Fruit fly (Drosophila melanogaster) whole organism, adult: ENCODE results near the gene Hmgcr.

Experiments
- CG11617 ChIP-seq: fragments of 200-800 bp; sonication (Bioruptor generic); optimal IDR thresholded peaks from 2 replicates; lab custom pipeline; 2017; ENCODE audit warnings: mild to moderate bottlenecking, missing biosample characterization, missing genetic modification reagents, missing genetic modification characterization
- CG12768 ChIP-seq: fragments of 200-800 bp; sonication (Bioruptor generic); optimal IDR thresholded peaks from 2 replicates; lab custom pipeline; 2017; ENCODE audit warnings: missing biosample characterization, missing genetic modification characterization, mild to moderate bottlenecking, moderate library complexity, missing genetic modification reagents
- CG14711 ChIP-seq: fragments of 200-800 bp; sonication (Bioruptor generic); optimal IDR thresholded peaks from 2 replicates; lab custom pipeline; 2018; ENCODE audit warnings: missing biosample characterization, mild to moderate bottlenecking, missing genetic modification characterization, moderate library complexity
- CG1620 ChIP-seq: fragments of 200-800 bp; sonication (Bioruptor generic); optimal IDR thresholded peaks from 2 replicates; lab custom pipeline; 2016; ENCODE audit warnings: missing biosample characterization, missing genetic modification characterization
- CG33017 ChIP-seq: fragments of 200-800 bp; sonication (Bioruptor generic); optimal IDR thresholded peaks from 2 replicates; lab custom pipeline; 2018; ENCODE audit warnings: missing biosample characterization, mild to moderate bottlenecking, missing genetic modification characterization, moderate library complexity
- CG5204 ChIP-seq: fragments of 200-800 bp; sonication (Bioruptor generic); optimal IDR thresholded peaks from 2 replicates; lab custom pipeline; 2016; ENCODE audit warnings: missing biosample characterization, missing genetic modification characterization
- CG7045 ChIP-seq: fragments of 200-800 bp; sonication (Bioruptor generic); optimal IDR thresholded peaks from 2 replicates; lab custom pipeline; 2017; ENCODE audit warnings: missing biosample characterization, mild to moderate bottlenecking, missing genetic modification characterization
- CG7101 ChIP-seq: fragments of 200-800 bp; sonication (Bioruptor generic); optimal IDR thresholded peaks from 2 replicates; lab custom pipeline; 2018; ENCODE audit warnings: missing biosample characterization, mild to moderate bottlenecking, missing genetic modification characterization, moderate library complexity
- Clk ChIP-seq: fragments of 200-800 bp; sonication (Bioruptor generic); optimal IDR thresholded peaks from 2 replicates; lab custom pipeline; 2017; ENCODE audit warnings: missing biosample characterization, missing genetic modification characterization
- Crg-1 ChIP-seq: fragments of 200-800 bp; sonication (Bioruptor generic); optimal IDR thresholded peaks from 2 replicates; lab custom pipeline; 2016; ENCODE audit warnings: missing biosample characterization, missing genetic modification characterization
- Hr96 ChIP-seq: fragments of 200-800 bp; sonication (Bioruptor generic); optimal IDR thresholded peaks from 2 replicates; lab custom pipeline; 2016; ENCODE audit warnings: missing biosample characterization, missing genetic modification characterization
- Mnt ChIP-seq: fragments of 200-800 bp; sonication (Bioruptor generic); optimal IDR thresholded peaks from 2 replicates; lab custom pipeline; 2016; ENCODE audit warnings: missing biosample characterization, mild to moderate bottlenecking, missing genetic modification characterization
- bab1 ChIP-seq: fragments of 200-800 bp; sonication (Bioruptor generic); optimal IDR thresholded peaks from 3 replicates; lab custom pipeline; 2019; ENCODE audit warnings: missing biosample characterization, mild to moderate bottlenecking, missing genetic modification characterization, moderate library complexity
- cic ChIP-seq: fragments of 200-800 bp; sonication (Bioruptor generic); optimal IDR thresholded peaks from 2 replicates; lab custom pipeline; 2017; ENCODE audit warnings: missing biosample characterization, mild to moderate bottlenecking, missing genetic modification characterization, moderate library complexity
- cnc ChIP-seq, 2 experiments: fragments of >200 bp; optimal IDR thresholded peaks; 2 replicates each; lab custom pipeline; 2017
- kay ChIP-seq: fragments of 200-800 bp; sonication (Bioruptor generic); peaks from one replicate; lab custom pipeline; 2016; ENCODE audit warnings: missing biosample characterization, missing genetic modification characterization, borderline replicate concordance
- ovo ChIP-seq: fragments of 200-800 bp; sonication (Bioruptor generic); optimal IDR thresholded peaks from 2 replicates; lab custom pipeline; 2016; ENCODE audit warnings: missing biosample characterization, missing genetic modification characterization
- pad ChIP-seq: fragments of 200-800 bp; sonication (Bioruptor generic); optimal IDR thresholded peaks from 3 replicates; lab custom pipeline; 2017; ENCODE audit warnings: missing biosample characterization, missing genetic modification characterization, mild to moderate bottlenecking, moderate library complexity, missing genetic modification reagents
- tj ChIP-seq: fragments of 200-800 bp; sonication (Bioruptor generic); optimal IDR thresholded peaks from 3 replicates; lab custom pipeline; 2017; ENCODE audit warnings: missing biosample characterization, mild to moderate bottlenecking, missing genetic modification characterization, moderate library complexity
- toe ChIP-seq: fragments of 200-800 bp; sonication (Bioruptor generic); optimal IDR thresholded peaks from 2 replicates; lab custom pipeline; 2016; ENCODE audit warnings: missing biosample characterization, missing genetic modification characterization

Gene Hmgcr

dm6 chr3R:23763622-23764273 is 30.6 kb downstream of the Hmgcr start, which contains the start of gene Lsd-1:
TSS of gene Lsd-1 (plus strand) at chr3R:23763857.
- TF ChIP-seq toe (GFP tag; lab: Kevin White, UChicago) (no peak), CG7101 (peak; percentile 15), tj (GFP tag; lab: Kevin White, UChicago) (peak; percentile 5), Clk (no peak), Crg-1 (GFP tag; lab: Kevin White, UChicago) (no peak), Mnt (GFP tag; lab: Kevin White, UChicago) (peak; percentile 0), CG7045 (GFP tag; lab: Kevin White, UChicago) (no peak), CG33017 (tag; lab: Kevin White, UChicago) (peak; percentile 31), CG12768 (GFP tag; lab: Kevin White, UChicago) (peak; percentile 63), kay (GFP tag; lab: Kevin White, UChicago) (no peak), CG5204 (GFP tag; lab: Kevin White, UChicago) (no peak), bab1 (GFP tag; lab: Kevin White, UChicago) (no peak), CG1620 (GFP tag; lab: Kevin White, UChicago) (no peak), pad (GFP tag; lab: Kevin White, UChicago) (no peak), Hr96 (GFP tag; lab: Kevin White, UChicago) (no peak), ovo (GFP tag; lab: Kevin White, UChicago) (no peak), cnc (optimal IDR thresholded peaks at IDR 0.05; lab: Kevin White, UChicago) (no peak), CG14711 (peak; percentile 47), cic (GFP tag; lab: Kevin White, UChicago) (peak; percentile 69), CG11617 (GFP tag; lab: Kevin White, UChicago) (no peak)

DNA sequence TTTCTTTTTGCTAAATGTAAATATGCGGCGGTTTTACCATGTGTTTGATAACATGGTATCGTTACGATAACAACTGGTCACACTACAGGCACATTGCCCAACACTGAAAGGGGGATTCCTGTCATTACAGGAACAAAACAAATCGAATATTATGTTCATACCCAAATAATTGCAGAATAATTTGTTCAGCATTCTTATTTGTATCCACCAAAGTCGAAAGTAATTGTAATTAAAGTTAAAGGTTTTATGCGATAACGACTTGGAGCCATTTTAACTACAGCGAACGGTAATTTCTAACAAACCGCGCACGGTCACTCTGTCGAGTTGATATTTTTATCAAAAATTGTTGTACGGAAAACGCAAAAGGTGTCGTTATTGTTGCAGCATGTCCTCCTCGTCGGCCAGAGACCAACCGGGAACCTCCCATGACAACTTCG is 34.3 kb downstream of the Hmgcr start, which contains the start of the genes CG10214 and CG10375:
TSS of gene CG10214 (minus strand) at position 72 of the 437 bp plus-strand sequence.
TSS of gene CG10375 (plus strand) at position 296 of the 437 bp plus-strand sequence.
- peak; percentile 81 for TF ChIP-seq CG7101
- peak; percentile 64 for TF ChIP-seq CG7045 (GFP tag; lab: Kevin White, UChicago)
- TF ChIP-seq ovo (GFP tag; lab: Kevin White, UChicago), result peak; percentile 45
- peak; percentile 72 for TF ChIP-seq CG33017 (tag; lab: Kevin White, UChicago)
- TF ChIP-seq CG14711, result peak; percentile 78
- TF ChIP-seq cic (GFP tag; lab: Kevin White, UChicago), result peak; percentile 39
- no peak for TF ChIP-seq kay (GFP tag; lab: Kevin White, UChicago)
- TF ChIP-seq Clk, result peak; percentile 38
- TF ChIP-seq CG12768 (GFP tag; lab: Kevin White, UChicago), result peak; percentile 72
- no peak for TF ChIP-seq toe (GFP tag; lab: Kevin White, UChicago)
- peak; percentile 10 for TF ChIP-seq tj (GFP tag; lab: Kevin White, UChicago)
- peak; percentile 65 for TF ChIP-seq Hr96 (GFP tag; lab: Kevin White, UChicago)
- peak; percentile 94 for TF ChIP-seq Mnt (GFP tag; lab: Kevin White, UChicago)
- peak; percentile 70 for TF ChIP-seq CG1620 (GFP tag; lab: Kevin White, UChicago)
- no peak for TF ChIP-seq cnc (optimal IDR thresholded peaks at IDR 0.05; lab: Kevin White, UChicago)
- TF ChIP-seq CG11617 (GFP tag; lab: Kevin White, UChicago), result peak; percentile 74
- TF ChIP-seq Crg-1 (GFP tag; lab: Kevin White, UChicago), result peak; percentile 82
- peak; percentile 82 for TF ChIP-seq bab1 (GFP tag; lab: Kevin White, UChicago)
- peak; percentile 68 for TF ChIP-seq pad (GFP tag; lab: Kevin White, UChicago)
- TF ChIP-seq CG5204 (GFP tag; lab: Kevin White, UChicago), result no peak

- peak; percentile 72 for TF ChIP-seq tj (GFP tag; lab: Kevin White, UChicago)
- TF ChIP-seq ovo (GFP tag; lab: Kevin White, UChicago), result no peak
- TF ChIP-seq CG7045 (GFP tag; lab: Kevin White, UChicago), result peak; percentile 82
- peak; percentile 89 for TF ChIP-seq CG14711
- no peak for TF ChIP-seq kay (GFP tag; lab: Kevin White, UChicago)
- TF ChIP-seq CG7101, result peak; percentile 93
- TF ChIP-seq CG12768 (GFP tag; lab: Kevin White, UChicago), result peak; percentile 85
- peak; percentile 18 for TF ChIP-seq CG1620 (GFP tag; lab: Kevin White, UChicago)
- TF ChIP-seq Mnt (GFP tag; lab: Kevin White, UChicago), result peak; percentile 60
- peak; percentile 89 for TF ChIP-seq CG33017 (tag; lab: Kevin White, UChicago)
- TF ChIP-seq Crg-1 (GFP tag; lab: Kevin White, UChicago), result peak; percentile 69
- peak; percentile 88 for TF ChIP-seq CG11617 (GFP tag; lab: Kevin White, UChicago)
- TF ChIP-seq pad (GFP tag; lab: Kevin White, UChicago), result peak; percentile 69
- peak; percentile 94 for TF ChIP-seq bab1 (GFP tag; lab: Kevin White, UChicago)
- no peak for TF ChIP-seq CG5204 (GFP tag; lab: Kevin White, UChicago)
- peak; percentile 60 for TF ChIP-seq Clk
- no peak for TF ChIP-seq Hr96 (GFP tag; lab: Kevin White, UChicago)
These were observed 39.7 kb downstream of the Hmgcr start, which contains the start of gene tst for dm6 chr3R:23772808-23773207. TSS of gene tst (minus strand) at chr3R:23772859.

dm6 chr3R:23773610-23774364 is 40.7 kb downstream of the Hmgcr start, which contains the start of gene CG10208:
TSS of gene CG10208 (minus strand) at chr3R:23774127.
- TF ChIP-seq Mnt (GFP tag; lab: Kevin White, UChicago), result peak; percentile 67
- no peak for TF ChIP-seq Clk
- peak; percentile 32 for TF ChIP-seq CG12768 (GFP tag; lab: Kevin White, UChicago)
- TF ChIP-seq pad (GFP tag; lab: Kevin White, UChicago), result no peak
- peak; percentile 30 for TF ChIP-seq Hr96 (GFP tag; lab: Kevin White, UChicago)
- TF ChIP-seq CG7101, result peak; percentile 3
- TF ChIP-seq cnc (optimal IDR thresholded peaks at IDR 0.05; lab: Kevin White, UChicago), result peak in 1 of 2 experiments; percentile 52
